Worm (Caenorhabditis elegans): ENCODE data around the gene R01B10.3.

DNA sequence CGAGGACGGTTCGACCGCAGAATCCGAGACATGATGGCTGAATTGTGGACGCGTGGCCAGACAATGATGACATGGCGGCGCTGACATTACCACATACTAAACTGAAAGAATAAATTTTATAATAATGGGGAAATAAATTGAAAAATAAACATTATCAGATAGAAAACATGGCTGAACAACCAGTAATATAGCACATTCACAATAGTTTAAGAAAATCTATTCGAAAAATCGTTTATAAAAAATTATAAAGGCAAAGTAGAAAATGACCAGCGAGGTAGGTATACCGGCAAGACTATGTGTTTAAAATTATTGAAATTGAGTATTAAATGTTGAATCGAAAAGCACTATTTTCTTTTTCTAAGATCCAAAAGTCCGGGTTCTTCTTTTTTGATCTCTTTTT, 6.2 kb upstream of the R01B10.3 start, which contains the start of gene jamp-1:
- TF ChIP-seq lin-39 (tag; optimal IDR thresholded peaks at IDR 0.05) (no peak), egl-27 (tag; optimal IDR thresholded peaks at IDR 0.05) (no peak), skn-1 (tag; optimal IDR thresholded peaks at IDR 0.05) (no peak)
